Fruit fly (Drosophila melanogaster) whole organism, embryonic: ENCODE data around the gene CG33927.

Experiments used
- ATbp ChIP-seq: fragments of 200-800 bp; sonication (Bioruptor generic); optimal IDR thresholded peaks from 2 replicates; lab custom pipeline; 2017; ENCODE audit warnings: missing biosample characterization, mild to moderate bottlenecking, missing genetic modification characterization, missing genetic modification reagents
- Bgb ChIP-seq: fragments of 200-800 bp; sonication (Bioruptor generic); IDR thresholded peaks from 2 replicates; pipeline ENCODE4 v1.3.6; 2022; ENCODE audit warnings: missing biosample characterization, missing genetic modification characterization; ENCODE audit not compliant: partially characterized antibody
- Bteb2 ChIP-seq: fragments of 200-800 bp; sonication (Bioruptor generic); optimal IDR thresholded peaks from 2 replicates; lab custom pipeline; 2016; ENCODE audit warnings: missing biosample characterization, missing genetic modification characterization
- CG10321 ChIP-seq: fragments of 200-800 bp; sonication (Bioruptor generic); IDR thresholded peaks from 2 replicates; pipeline ENCODE4 v1.3.6; 2022; ENCODE audit warnings: missing biosample characterization, missing genetic modification characterization
- CG10959 ChIP-seq: fragments of 200-800 bp; sonication (Bioruptor generic); IDR thresholded peaks from 2 replicates; pipeline ENCODE4 v1.3.6; 2022; ENCODE audit warnings: missing biosample characterization, missing genetic modification characterization
- CG15514 ChIP-seq: fragments of 200-800 bp; sonication (Bioruptor generic); optimal IDR thresholded peaks from 3 replicates; lab custom pipeline; 2017; ENCODE audit warnings: missing biosample characterization, missing genetic modification characterization, mild to moderate bottlenecking, moderate library complexity, missing genetic modification reagents
- CG2129 ChIP-seq: fragments of 200-800 bp; sonication (Bioruptor generic); IDR thresholded peaks from 2 replicates; pipeline ENCODE4 v1.3.6; 2022; ENCODE audit warnings: missing biosample characterization, missing genetic modification characterization; ENCODE audit not compliant: partially characterized antibody
- CG2889 ChIP-seq: fragments of 200-800 bp; sonication (Bioruptor generic); IDR thresholded peaks from 3 replicates; pipeline ENCODE4 v1.3.6; 2022; ENCODE audit warnings: missing biosample characterization, missing genetic modification characterization
- CG4282 ChIP-seq: fragments of 200-800 bp; sonication (Bioruptor generic); optimal IDR thresholded peaks from 2 replicates; lab custom pipeline; 2016; ENCODE audit warnings: missing biosample characterization, missing genetic modification characterization
- CG6175 ChIP-seq: fragments of 200-800 bp; sonication (Bioruptor generic); IDR thresholded peaks from 3 replicates; pipeline ENCODE4 v1.3.6; 2022; ENCODE audit warnings: missing biosample characterization, missing genetic modification characterization
- CG6791 ChIP-seq: fragments of 200-800 bp; sonication (Bioruptor generic); IDR thresholded peaks from 3 replicates; pipeline ENCODE4 v1.3.6; 2022; ENCODE audit warnings: missing biosample characterization, missing genetic modification characterization; ENCODE audit not compliant: partially characterized antibody
- CG7357 ChIP-seq: fragments of 200-800 bp; sonication (Bioruptor generic); IDR thresholded peaks from 3 replicates; pipeline ENCODE4 v1.3.6; 2022; ENCODE audit warnings: missing biosample characterization, missing genetic modification characterization
- CG7963 ChIP-seq: fragments of 200-800 bp; sonication (Bioruptor generic); IDR thresholded peaks from 3 replicates; pipeline ENCODE4 v1.3.6; 2022; ENCODE audit warnings: missing biosample characterization, missing genetic modification characterization; ENCODE audit not compliant: partially characterized antibody
- CTCF ChIP-seq: fragments of 200-800 bp; sonication (Bioruptor generic); optimal IDR thresholded peaks from 2 replicates; lab custom pipeline; 2017; ENCODE audit warnings: missing biosample characterization, mild to moderate bottlenecking, missing genetic modification characterization, moderate library complexity
- CrebB ChIP-seq: fragments of 200-800 bp; sonication (Bioruptor generic); optimal IDR thresholded peaks from 3 replicates; lab custom pipeline; 2018; ENCODE audit warnings: missing biosample characterization, mild to moderate bottlenecking, missing genetic modification characterization
- Eip74EF ChIP-seq, 2 experiments: fragments of 200-800 bp in 1 of 2; fragments of >200 bp in 1 of 2; sonication (Bioruptor generic) in 1 of 2; optimal IDR thresholded peaks; 2 replicates each; lab custom pipeline; 2017 to 2019; ENCODE audit warnings: missing biosample characterization in 2 of 2, missing genetic modification characterization in 2 of 2, mild to moderate bottlenecking in 1 of 2, moderate library complexity in 1 of 2
- Elba2 ChIP-seq: fragments of 200-800 bp; sonication (Bioruptor generic); optimal IDR thresholded peaks from 3 replicates; lab custom pipeline; 2016; ENCODE audit warnings: missing biosample characterization, missing genetic modification characterization
- Fer1 ChIP-seq: fragments of 200-800 bp; sonication (Bioruptor generic); optimal IDR thresholded peaks from 2 replicates; lab custom pipeline; 2017; ENCODE audit warnings: missing biosample characterization, mild to moderate bottlenecking, missing genetic modification characterization
- Fer2 ChIP-seq: fragments of 200-800 bp; sonication (Bioruptor generic); optimal IDR thresholded peaks from 2 replicates; lab custom pipeline; 2018; ENCODE audit warnings: missing biosample characterization, mild to moderate bottlenecking, missing genetic modification characterization, moderate library complexity
- Fer3 ChIP-seq: fragments of 200-800 bp; sonication (Bioruptor generic); optimal IDR thresholded peaks from 2 replicates; lab custom pipeline; 2018; ENCODE audit warnings: missing biosample characterization, mild to moderate bottlenecking, missing genetic modification characterization, moderate library complexity
- HmgD ChIP-seq: fragments of 200-800 bp; sonication (Bioruptor generic); optimal IDR thresholded peaks from 3 replicates; lab custom pipeline; 2016; ENCODE audit warnings: missing biosample characterization, missing genetic modification characterization
- Hr39 ChIP-seq: fragments of >200 bp; optimal IDR thresholded peaks from 2 replicates; lab custom pipeline; 2017
- NK7.1 ChIP-seq: fragments of 200-800 bp; sonication (Bioruptor generic); optimal IDR thresholded peaks from 3 replicates; lab custom pipeline; 2016; ENCODE audit warnings: missing biosample characterization, missing genetic modification characterization
- Neu2 ChIP-seq: fragments of 200-800 bp; sonication (Bioruptor generic); optimal IDR thresholded peaks from 3 replicates; lab custom pipeline; 2016; ENCODE audit warnings: missing biosample characterization, missing genetic modification characterization, borderline replicate concordance
- Oaz ChIP-seq: fragments of 200-800 bp; sonication (Bioruptor generic); IDR thresholded peaks from 2 replicates; pipeline ENCODE4 v1.3.6; 2022; ENCODE audit warnings: missing biosample characterization, missing genetic modification characterization
- Rx ChIP-seq: fragments of 200-800 bp; sonication (Bioruptor generic); IDR thresholded peaks from 2 replicates; pipeline ENCODE4 v1.3.6; 2022; ENCODE audit warnings: missing biosample characterization, missing genetic modification characterization
- Sox102F ChIP-seq: fragments of 200-800 bp; sonication (Bioruptor generic); optimal IDR thresholded peaks from 2 replicates; lab custom pipeline; 2018; ENCODE audit warnings: missing biosample characterization, mild to moderate bottlenecking, missing genetic modification characterization, moderate library complexity
- Tbp ChIP-seq: fragments of >200 bp; optimal IDR thresholded peaks from 2 replicates; lab custom pipeline; 2018; ENCODE audit warnings: missing biosample characterization, missing genetic modification characterization
- abd-A ChIP-seq: fragments of 200-800 bp; sonication (Bioruptor generic); optimal IDR thresholded peaks from 3 replicates; lab custom pipeline; 2019; ENCODE audit warnings: missing biosample characterization, mild to moderate bottlenecking, missing genetic modification characterization, moderate library complexity
- ase ChIP-seq: fragments of 200-800 bp; sonication (Bioruptor generic); IDR thresholded peaks from 3 replicates; pipeline ENCODE4 v1.3.6; 2022; ENCODE audit warnings: missing biosample characterization, missing genetic modification characterization
- eve ChIP-seq, 2 experiments: fragments of >200 bp; optimal IDR thresholded peaks; 2 replicates each; lab custom pipeline; 2017; ENCODE audit warnings: missing biosample characterization in 2 of 2, missing genetic modification characterization in 2 of 2
- ftz-f1 ChIP-seq: fragments of 200-800 bp; sonication (Bioruptor generic); optimal IDR thresholded peaks from 2 replicates; lab custom pipeline; 2016; ENCODE audit warnings: missing biosample characterization, missing genetic modification characterization
- kni ChIP-seq: fragments of 200-800 bp; sonication (Bioruptor generic); optimal IDR thresholded peaks from 3 replicates; lab custom pipeline; 2017; ENCODE audit warnings: mild to moderate bottlenecking, missing biosample characterization, missing genetic modification reagents, missing genetic modification characterization
- lola ChIP-seq, 3 experiments: fragments of >200 bp in 2 of 3; fragments of 200-800 bp in 1 of 3; sonication (Bioruptor generic) in 1 of 3; optimal IDR thresholded peaks; 2 replicates each; lab custom pipeline; 2017 to 2019; ENCODE audit warnings: missing biosample characterization in 3 of 3, missing genetic modification characterization in 3 of 3, mild to moderate bottlenecking in 1 of 3, moderate library complexity in 1 of 3
- oc ChIP-seq: fragments of 200-800 bp; sonication (Bioruptor generic); optimal IDR thresholded peaks from 2 replicates; lab custom pipeline; 2018; ENCODE audit warnings: missing biosample characterization, mild to moderate bottlenecking, missing genetic modification characterization, moderate library complexity
- onecut ChIP-seq: fragments of 200-800 bp; sonication (Bioruptor generic); IDR thresholded peaks from 2 replicates; pipeline ENCODE4 v1.3.6; 2022; ENCODE audit warnings: missing biosample characterization, missing genetic modification characterization
- pita ChIP-seq: fragments of 200-800 bp; sonication (Bioruptor generic); optimal IDR thresholded peaks from 2 replicates; lab custom pipeline; 2017; ENCODE audit warnings: missing biosample characterization, mild to moderate bottlenecking, missing genetic modification characterization
- sens ChIP-seq: fragments of 200-800 bp; sonication (Bioruptor generic); peaks from one replicate; lab custom pipeline; 2016; ENCODE audit warnings: missing biosample characterization, missing genetic modification characterization
- slp2 ChIP-seq: fragments of 200-800 bp; sonication (Bioruptor generic); optimal IDR thresholded peaks from 2 replicates; lab custom pipeline; 2016; ENCODE audit warnings: missing biosample characterization, missing genetic modification characterization
- sob ChIP-seq: fragments of 200-800 bp; sonication (Bioruptor generic); IDR thresholded peaks from 2 replicates; pipeline ENCODE4 v1.3.6; 2022; ENCODE audit warnings: missing biosample characterization, missing genetic modification characterization
- wek ChIP-seq: fragments of 200-800 bp; sonication (Bioruptor generic); optimal IDR thresholded peaks from 3 replicates; lab custom pipeline; 2018; ENCODE audit warnings: missing biosample characterization, mild to moderate bottlenecking, missing genetic modification characterization, moderate library complexity
- zen2 ChIP-seq: fragments of 200-800 bp; sonication (Bioruptor generic); IDR thresholded peaks from 3 replicates; pipeline ENCODE4 v1.3.6; 2022; ENCODE audit warnings: missing biosample characterization, missing genetic modification characterization; ENCODE audit not compliant: partially characterized antibody

The CG33927 gene

DNA sequence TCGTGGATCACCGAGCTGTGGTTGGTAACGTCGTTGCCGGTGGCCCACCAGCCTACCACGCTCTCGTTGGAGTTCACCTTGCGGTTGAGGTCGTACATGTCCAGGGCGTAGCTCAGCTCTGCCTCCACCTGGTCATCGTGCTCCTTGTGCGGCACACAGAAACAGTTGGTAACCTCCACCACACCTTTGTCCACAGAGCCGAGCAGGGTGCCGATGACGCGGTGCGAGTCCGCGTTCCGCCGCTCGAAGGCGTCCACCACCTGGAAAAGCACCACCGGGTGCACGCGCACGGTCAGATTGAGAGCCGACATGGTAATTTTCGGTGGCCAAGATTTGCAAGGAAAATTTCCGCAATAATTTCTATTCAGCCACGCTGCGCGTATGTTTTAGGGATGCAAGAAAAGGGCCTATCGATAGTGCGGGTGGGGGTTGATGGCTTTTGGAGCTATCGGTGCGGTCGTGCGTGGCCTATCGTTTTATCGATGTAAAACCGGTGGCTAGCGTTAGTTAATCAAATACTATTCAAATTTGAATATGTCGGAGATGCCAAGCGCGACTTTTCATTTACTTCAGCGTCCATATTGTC lies 23.5 kb upstream of the CG33927 start, which contains the start of gene eIF3f1 (continued):
- no peak for TF ChIP-seq kni (GFP tag; lab: Kevin White, UChicago)
- no peak for TF ChIP-seq NK7.1 (GFP tag; lab: Kevin White, UChicago)
- TF ChIP-seq Oaz (GFP tag; lab: Robert Waterston, UW): no peak
- TF ChIP-seq Fer3: no peak
- peak; percentile 99 for TF ChIP-seq CG6791 (GFP tag; lab: Robert Waterston, UW)
- no peak for TF ChIP-seq Bteb2 (GFP tag; lab: Kevin White, UChicago)
- TF ChIP-seq HmgD (GFP tag; lab: Kevin White, UChicago): peak; percentile 28
- no peak for TF ChIP-seq CG7357
- peak; percentile 8 for TF ChIP-seq ftz-f1
- TF ChIP-seq CrebB (tag; lab: Kevin White, UChicago): peak; percentile 2
- TF ChIP-seq CG10959 (GFP tag; lab: Robert Waterston, UW): no peak
- TF ChIP-seq CG6175 (GFP tag; lab: Robert Waterston, UW): no peak
- TF ChIP-seq Neu2 (GFP tag; lab: Kevin White, UChicago): no peak
- peak; percentile 65 for TF ChIP-seq Fer1 (GFP tag; lab: Kevin White, UChicago)
- peak; percentile 99 for TF ChIP-seq CG7963 (GFP tag; lab: Robert Waterston, UW)
- peak; percentile 85 for TF ChIP-seq sob (GFP tag; lab: Robert Waterston, UW)
- TF ChIP-seq wek (GFP tag; lab: Kevin White, UChicago): no peak
- no peak for TF ChIP-seq oc
- no peak for TF ChIP-seq eve (GFP tag; optimal IDR thresholded peaks at IDR 0.05; lab: Kevin White, UChicago)
- no peak for TF ChIP-seq Elba2 (GFP tag; lab: Kevin White, UChicago)
- no peak for TF ChIP-seq lola (GFP tag; optimal IDR thresholded peaks at IDR 0.05; lab: Kevin White, UChicago)
- TF ChIP-seq abd-A (tag; lab: Kevin White, UChicago): no peak
- no peak for TF ChIP-seq Sox102F (GFP tag; lab: Kevin White, UChicago)
- TF ChIP-seq pita: no peak
- no peak for TF ChIP-seq ase (GFP tag; lab: Robert Waterston, UW)
- no peak for TF ChIP-seq ATbp (GFP tag; lab: Kevin White, UChicago)
- no peak for TF ChIP-seq Hr39 (lab: Kevin White, UChicago)
- peak; percentile 18 for TF ChIP-seq CG4282 (GFP tag; lab: Kevin White, UChicago)
- TF ChIP-seq CG2129 (GFP tag; lab: Robert Waterston, UW): peak; percentile 94
- TF ChIP-seq Rx (GFP tag; lab: Robert Waterston, UW): no peak
- TF ChIP-seq Fer2 (tag; lab: Kevin White, UChicago): no peak
- no peak for TF ChIP-seq CG2889 (GFP tag; lab: Robert Waterston, UW)
- no peak for TF ChIP-seq Tbp (GFP tag; lab: Kevin White, UChicago)
- 0 out of 2 replicates have a peak, but pooled peaks have one; percentile 15 for TF ChIP-seq onecut
- TF ChIP-seq slp2 (GFP tag; lab: Kevin White, UChicago): no peak

DNA sequence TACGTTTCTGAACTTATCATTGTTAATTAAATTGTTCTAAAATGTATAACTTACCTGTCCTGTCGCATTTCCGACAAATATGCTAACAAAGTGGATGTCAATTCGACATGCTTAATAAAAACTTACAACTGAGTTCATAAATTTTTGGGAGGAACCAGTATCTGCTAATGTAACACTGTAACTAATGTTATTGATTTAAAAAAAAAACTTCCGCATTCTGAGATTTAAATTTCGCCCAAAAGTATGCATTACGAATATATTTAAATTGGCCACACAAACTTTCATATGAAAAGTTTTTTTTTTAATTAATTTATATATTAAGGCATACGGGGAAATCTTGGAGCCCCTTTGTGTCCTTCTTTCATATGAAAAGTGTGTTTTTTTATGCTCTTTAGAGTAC lies 21.7 kb upstream of the CG33927 start:
- TF ChIP-seq Eip74EF (GFP tag; optimal IDR thresholded peaks at IDR 0.05; lab: Kevin White, UChicago) (peak in 1 of 2 experiments; percentile 82), Bgb (GFP tag; lab: Robert Waterston, UW) (0 out of 2 replicates have a peak, but pooled peaks have one; percentile 10), sens (GFP tag; lab: Kevin White, UChicago) (peak; percentile 16), CG15514 (GFP tag; lab: Kevin White, UChicago) (peak; percentile 86), zen2 (no peak), CG10321 (GFP tag; lab: Robert Waterston, UW) (no peak), CTCF (peak; percentile 20)
